Fruit fly (Drosophila melanogaster) whole organism, pupa: ENCODE results near the gene CG6295.

ENCODE experiments used
- CG10348 ChIP-seq: fragments of 200-800 bp; sonication (Bioruptor generic); IDR thresholded peaks from 2 replicates; pipeline ENCODE4 v1.3.6; 2022; ENCODE audit warnings: missing biosample characterization, missing genetic modification characterization
- CG12605 ChIP-seq: fragments of 200-800 bp; sonication (Bioruptor generic); IDR thresholded peaks from 2 replicates; pipeline ENCODE4 v1.3.6; 2022; ENCODE audit warnings: missing biosample characterization, missing genetic modification characterization
- CG13204 ChIP-seq: fragments of 200-800 bp; sonication (Bioruptor generic); optimal IDR thresholded peaks from 2 replicates; lab custom pipeline; 2018; ENCODE audit warnings: missing biosample characterization, mild to moderate bottlenecking, missing genetic modification characterization, moderate library complexity
- CG14655 ChIP-seq: fragments of 200-800 bp; sonication (Bioruptor generic); optimal IDR thresholded peaks from 3 replicates; lab custom pipeline; 2017; ENCODE audit warnings: mild to moderate bottlenecking, missing biosample characterization, missing genetic modification reagents, missing genetic modification characterization
- CG15710 ChIP-seq: fragments of 200-800 bp; sonication (Bioruptor generic); optimal IDR thresholded peaks from 2 replicates; lab custom pipeline; 2018; ENCODE audit warnings: missing biosample characterization, mild to moderate bottlenecking, missing genetic modification characterization, moderate library complexity
- CG17806 ChIP-seq: fragments of 200-800 bp; sonication (Bioruptor generic); optimal IDR thresholded peaks from 2 replicates; lab custom pipeline; 2018; ENCODE audit warnings: missing biosample characterization, mild to moderate bottlenecking, missing genetic modification characterization, moderate library complexity
- CG32121 ChIP-seq: fragments of 200-800 bp; sonication (Bioruptor generic); IDR thresholded peaks from 2 replicates; pipeline ENCODE4 v1.3.6; 2022; ENCODE audit warnings: missing biosample characterization, missing genetic modification characterization
- CG34367 ChIP-seq: fragments of 200-800 bp; sonication (Bioruptor generic); optimal IDR thresholded peaks from 2 replicates; lab custom pipeline; 2018; ENCODE audit warnings: missing biosample characterization, mild to moderate bottlenecking, missing genetic modification characterization
- CG4496 ChIP-seq: fragments of 200-800 bp; sonication (Bioruptor generic); IDR thresholded peaks from 3 replicates; pipeline ENCODE4 v1.3.6; 2022; ENCODE audit warnings: missing biosample characterization, missing genetic modification characterization
- CG8159 ChIP-seq: fragments of 200-800 bp; sonication (Bioruptor generic); optimal IDR thresholded peaks from 3 replicates; lab custom pipeline; 2018; ENCODE audit warnings: missing biosample characterization, mild to moderate bottlenecking, missing genetic modification characterization, moderate library complexity
- CG8301 ChIP-seq: fragments of 200-800 bp; sonication (Bioruptor generic); optimal IDR thresholded peaks from 2 replicates; lab custom pipeline; 2018; ENCODE audit warnings: missing biosample characterization, mild to moderate bottlenecking, missing genetic modification characterization
- CG9948 ChIP-seq: fragments of 200-800 bp; sonication (Bioruptor generic); optimal IDR thresholded peaks from 2 replicates; lab custom pipeline; 2018; ENCODE audit warnings: missing biosample characterization, mild to moderate bottlenecking, missing genetic modification characterization, moderate library complexity
- D1 ChIP-seq: fragments of 200-800 bp; sonication (Bioruptor generic); optimal IDR thresholded peaks from 2 replicates; lab custom pipeline; 2018; ENCODE audit warnings: missing biosample characterization, mild to moderate bottlenecking, missing genetic modification characterization, moderate library complexity
- EcR ChIP-seq: fragments of 200-800 bp; sonication (Bioruptor generic); optimal IDR thresholded peaks from 3 replicates; lab custom pipeline; 2019; ENCODE audit warnings: missing biosample characterization, missing genetic modification characterization, mild to moderate bottlenecking, moderate library complexity, missing genetic modification reagents
- Ets98B ChIP-seq: fragments of 200-800 bp; sonication (Bioruptor generic); IDR thresholded peaks from 2 replicates; pipeline ENCODE4 v1.3.6; 2022; ENCODE audit warnings: missing biosample characterization, missing genetic modification characterization
- Pif1A ChIP-seq: fragments of 200-800 bp; sonication (Bioruptor generic); optimal IDR thresholded peaks from 3 replicates; lab custom pipeline; 2016; ENCODE audit warnings: missing biosample characterization, missing genetic modification characterization
- Pif1B ChIP-seq: fragments of 200-800 bp; sonication (Bioruptor generic); optimal IDR thresholded peaks from 3 replicates; lab custom pipeline; 2016; ENCODE audit warnings: missing biosample characterization, missing genetic modification characterization
- Snoo ChIP-seq: fragments of 200-800 bp; sonication (Bioruptor generic); optimal IDR thresholded peaks from 3 replicates; lab custom pipeline; 2017; ENCODE audit warnings: missing biosample characterization, mild to moderate bottlenecking, missing genetic modification characterization, inconsistent platforms
- fd96Ca ChIP-seq: fragments of 200-800 bp; sonication (Bioruptor generic); IDR thresholded peaks from 3 replicates; pipeline ENCODE4 v1.3.6; 2022; ENCODE audit warnings: missing biosample characterization, missing genetic modification characterization
- gl ChIP-seq: fragments of 200-800 bp; sonication (Bioruptor generic); optimal IDR thresholded peaks from 2 replicates; lab custom pipeline; 2018; ENCODE audit warnings: missing biosample characterization, mild to moderate bottlenecking, missing genetic modification characterization
- rn ChIP-seq: fragments of 200-800 bp; sonication (Bioruptor generic); IDR thresholded peaks from 2 replicates; pipeline ENCODE4 v1.3.6; 2022; ENCODE audit warnings: missing biosample characterization, missing genetic modification characterization

Gene CG6295

DNA sequence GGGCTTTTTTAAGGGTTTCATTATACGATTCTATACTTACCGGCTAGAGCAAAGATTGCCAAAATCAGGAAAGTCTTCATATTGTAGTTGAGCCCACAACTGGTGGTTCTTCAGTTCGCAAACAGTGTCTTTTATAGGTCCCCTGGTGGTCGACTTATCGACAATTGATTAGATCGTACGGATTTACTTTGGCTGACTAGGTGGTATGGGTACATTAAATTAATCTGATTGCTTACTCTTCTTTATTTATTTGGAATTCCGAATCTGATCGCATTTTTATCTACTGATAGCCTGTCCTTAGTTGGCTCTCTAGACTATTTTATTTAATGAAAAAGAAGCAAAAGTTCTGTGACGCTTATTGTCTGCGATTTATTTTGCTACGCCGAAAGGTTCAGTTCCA lies 19.2 kb upstream of the CG6295 start, which contains the start of gene CG6271:
Gene CG6271, minus strand, starts transcription at position 101 of the 400 bp plus-strand sequence.
- TF ChIP-seq CG15710 (no peak), fd96Ca (GFP tag; lab: Robert Waterston, UW) (no peak), CG8159 (no peak), CG10348 (GFP tag; lab: Robert Waterston, UW) (no peak), CG9948 (tag; lab: Kevin White, UChicago) (no peak), CG17806 (no peak), CG8301 (no peak), CG34367 (tag; lab: Kevin White, UChicago) (no peak), EcR (GFP tag; lab: Kevin White, UChicago) (no peak), CG12605 (GFP tag; lab: Robert Waterston, UW) (no peak), gl (tag; lab: Kevin White, UChicago) (no peak), CG14655 (no peak), CG13204 (GFP tag; lab: Kevin White, UChicago) (no peak), Snoo (tag; lab: Kevin White, UChicago) (no peak), CG4496 (GFP tag; lab: Robert Waterston, UW) (no peak), Pif1B (GFP tag; lab: Kevin White, UChicago) (no peak), Pif1A (no peak)

- TF ChIP-seq EcR (GFP tag; lab: Kevin White, UChicago) (no peak), CG17806 (no peak), CG10348 (GFP tag; lab: Robert Waterston, UW) (no peak), D1 (tag; lab: Kevin White, UChicago) (no peak), CG14655 (no peak), CG32121 (no peak), CG8159 (no peak), gl (tag; lab: Kevin White, UChicago) (no peak), Snoo (tag; lab: Kevin White, UChicago) (no peak), Pif1A (no peak), rn (no peak), CG8301 (no peak), CG34367 (tag; lab: Kevin White, UChicago) (no peak), fd96Ca (GFP tag; lab: Robert Waterston, UW) (no peak)
These were observed 16.3 kb upstream of the CG6295 start, which contains the start of gene CG6277 for dm6 chr3R:27023117-27023516. TSS of gene CG6277 (minus strand) at chr3R:27023217.

- TF ChIP-seq Ets98B (GFP tag; lab: Robert Waterston, UW) (no peak), CG15710 (no peak), CG32121 (no peak), D1 (tag; lab: Kevin White, UChicago) (no peak), Pif1B (GFP tag; lab: Kevin White, UChicago) (no peak), CG4496 (GFP tag; lab: Robert Waterston, UW) (no peak)
These were observed 14.4 kb upstream of the CG6295 start, which contains the start of gene CG6283 for dm6 chr3R:27021278-27021677. TSS of gene CG6283 (minus strand) at chr3R:27021378.

- no peak for TF ChIP-seq Pif1A
- TF ChIP-seq CG9948 (tag; lab: Kevin White, UChicago), result no peak
- TF ChIP-seq Snoo (tag; lab: Kevin White, UChicago), result no peak
- no peak for TF ChIP-seq CG34367 (tag; lab: Kevin White, UChicago)
- TF ChIP-seq CG8301, result no peak
- no peak for TF ChIP-seq CG15710
- TF ChIP-seq CG14655, result no peak
- TF ChIP-seq CG32121, result no peak
- TF ChIP-seq CG4496 (GFP tag; lab: Robert Waterston, UW), result no peak
- no peak for TF ChIP-seq Ets98B (GFP tag; lab: Robert Waterston, UW)
- no peak for TF ChIP-seq rn
- TF ChIP-seq fd96Ca (GFP tag; lab: Robert Waterston, UW), result no peak
- no peak for TF ChIP-seq CG10348 (GFP tag; lab: Robert Waterston, UW)
These were observed 12.9 kb upstream of the CG6295 start, which contains the start of gene CG17191 for dm6 chr3R:27019701-27020172. TSS of gene CG17191 (minus strand) at chr3R:27019751.

dm6 chr3R:27018187-27018586 lies 11.3 kb upstream of the CG6295 start, which contains the start of gene CG17192:
TSS of gene CG17192 (minus strand) at chr3R:27018287.
- TF ChIP-seq EcR (GFP tag; lab: Kevin White, UChicago) (no peak), CG8159 (no peak), D1 (tag; lab: Kevin White, UChicago) (no peak)
- TF ChIP-seq, all 21 proteins: peak for 0

DNA sequence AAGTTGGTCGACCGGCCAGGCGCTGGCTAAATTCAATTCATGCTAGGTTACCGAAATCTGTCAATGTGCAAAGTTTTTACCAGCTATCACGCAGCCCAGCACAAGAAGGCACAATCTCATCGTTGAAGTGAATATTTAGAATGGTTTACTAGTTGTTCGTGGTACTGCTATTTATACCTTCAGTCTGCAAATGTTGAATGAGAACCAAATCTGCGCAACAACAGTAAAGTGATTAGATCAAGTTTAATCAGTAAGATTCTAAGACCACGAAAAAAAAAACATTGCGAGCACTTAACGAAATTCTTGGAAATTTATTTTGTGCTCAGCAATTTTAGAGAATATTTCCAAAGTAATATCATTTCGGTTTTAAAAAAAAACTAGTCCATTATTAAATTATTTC lies 1.5 kb downstream of the CG6295 start, which contains the start of gene CG6296:
Gene CG6296, minus strand, starts transcription at position 132 of the 400 bp plus-strand sequence.
- TF ChIP-seq EcR (GFP tag; lab: Kevin White, UChicago) (no peak), CG8301 (no peak), CG13204 (GFP tag; lab: Kevin White, UChicago) (no peak), CG17806 (no peak)

dm6 chr3R:27002787-27003186 lies 4.1 kb downstream of the CG6295 start:
- TF ChIP-seq Pif1A, result no peak
- TF ChIP-seq CG15710, result no peak
- TF ChIP-seq gl (tag; lab: Kevin White, UChicago), result no peak
- no peak for TF ChIP-seq fd96Ca (GFP tag; lab: Robert Waterston, UW)
- no peak for TF ChIP-seq CG10348 (GFP tag; lab: Robert Waterston, UW)
- no peak for TF ChIP-seq Pif1B (GFP tag; lab: Kevin White, UChicago)
- TF ChIP-seq rn, result no peak
- TF ChIP-seq D1 (tag; lab: Kevin White, UChicago), result no peak
- no peak for TF ChIP-seq CG32121
- no peak for TF ChIP-seq CG8301
- no peak for TF ChIP-seq CG13204 (GFP tag; lab: Kevin White, UChicago)
- no peak for TF ChIP-seq CG17806
- TF ChIP-seq CG34367 (tag; lab: Kevin White, UChicago), result no peak
- TF ChIP-seq CG14655, result no peak
- no peak for TF ChIP-seq Ets98B (GFP tag; lab: Robert Waterston, UW)
- no peak for TF ChIP-seq CG4496 (GFP tag; lab: Robert Waterston, UW)
- TF ChIP-seq, all 21 proteins: peak for 0
